Worm (Caenorhabditis elegans) whole organism, L1 larva: ENCODE measurements around the gene arrd-23.

Experiments used
- C04F5.9 ChIP-seq: sonication (generic microtip); optimal IDR thresholded peaks from 2 replicates; lab custom pipeline; 2016; ENCODE audit warnings: missing genetic modification characterization, missing compliant biosample characterization
- C16A3.4 ChIP-seq: fragments of 150-350 bp; optimal IDR thresholded peaks from 2 replicates; lab custom pipeline; 2014; ENCODE audit warnings: missing biosample characterization, missing genetic modification characterization
- fos-1 ChIP-seq: fragments of 150-350 bp; optimal IDR thresholded peaks from 2 replicates; lab custom pipeline; 2014; ENCODE audit warnings: missing biosample characterization, missing genetic modification characterization
- nhr-11 ChIP-seq: fragments of 150-350 bp; optimal IDR thresholded peaks from 2 replicates; lab custom pipeline; 2014; ENCODE audit warnings: missing biosample characterization, missing genetic modification characterization
- nhr-77 ChIP-seq: fragments of 150-350 bp; optimal IDR thresholded peaks from 2 replicates; lab custom pipeline; 2014; ENCODE audit warnings: missing biosample characterization, missing genetic modification characterization
- pax-3 ChIP-seq: fragments of 200-800 bp; sonication (Bioruptor generic); optimal IDR thresholded peaks from 2 replicates; lab custom pipeline; 2018; ENCODE audit warnings: mild to moderate bottlenecking, missing genetic modification characterization, moderate library complexity, missing compliant biosample characterization
- pqm-1 ChIP-seq: sonication (generic microtip); optimal IDR thresholded peaks from 3 replicates; lab custom pipeline; 2017; ENCODE audit warnings: missing biosample characterization, missing genetic modification characterization
- snpc-4 ChIP-seq: fragments of 150-350 bp; optimal IDR thresholded peaks from 2 replicates; lab custom pipeline; 2014; ENCODE audit warnings: missing biosample characterization, missing genetic modification characterization
- tbx-2 ChIP-seq: sonication (generic microtip); optimal IDR thresholded peaks from 2 replicates; lab custom pipeline; 2016; ENCODE audit warnings: missing genetic modification characterization, missing compliant biosample characterization
- ztf-11 ChIP-seq, 2 experiments: sonication (generic microtip); optimal IDR thresholded peaks; 2 replicates each; lab custom pipeline; 2016 to 2017; ENCODE audit warnings: missing genetic modification characterization in 2 of 2, missing biosample characterization in 1 of 2, missing compliant biosample characterization in 1 of 2

DNA sequence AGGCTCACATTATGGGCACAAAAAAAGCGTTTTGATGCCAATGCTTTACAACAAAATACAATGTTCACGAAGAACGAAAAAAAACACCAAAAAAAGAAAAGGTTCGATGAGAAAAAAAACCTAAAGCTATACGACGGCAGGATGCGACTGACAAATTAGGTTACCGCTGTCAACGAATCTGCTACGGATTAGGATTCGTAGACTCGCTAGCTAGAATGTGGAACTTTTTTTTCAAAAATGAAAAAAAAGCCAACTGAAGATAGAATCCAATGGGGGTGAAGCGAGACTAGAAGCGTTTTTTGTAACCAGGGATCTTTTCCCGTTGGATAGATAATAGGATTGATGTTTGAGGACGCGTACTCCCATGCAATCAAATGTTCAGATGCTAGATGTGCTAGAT, 16.2 kb downstream of the arrd-23 start:
- no peak for TF ChIP-seq pqm-1
- no peak for TF ChIP-seq C04F5.9 (tag; lab: Kevin White, UChicago)
- no peak for TF ChIP-seq tbx-2 (tag; lab: Kevin White, UChicago)
- no peak for TF ChIP-seq C16A3.4 (tag; lab: Kevin White, UChicago)
- TF ChIP-seq snpc-4 (tag; lab: Kevin White, UChicago) = no peak
- no peak for TF ChIP-seq ztf-11 (tag; optimal IDR thresholded peaks at IDR 0.05; lab: Kevin White, UChicago)
- TF ChIP-seq pax-3 (tag; lab: Kevin White, UChicago) = no peak
- no peak for TF ChIP-seq nhr-77 (tag; lab: Kevin White, UChicago)
- TF ChIP-seq fos-1 = no peak
- TF ChIP-seq nhr-11 = no peak
